Worm (Caenorhabditis elegans) whole organism, L4/young adult: ENCODE measurements around the gene srv-28.
"Not testable (repeated sequence)": the region's sequence is repeated elsewhere in the genome, so short reads cannot be mapped to it uniquely, and the experiment has no call there.

ENCODE experiments used
- W03F9.2 ChIP-seq: fragments of 150-350 bp; optimal IDR thresholded peaks from 2 replicates; lab custom pipeline; 2014; ENCODE audit warnings: missing biosample characterization, missing genetic modification characterization
- dao-5 ChIP-seq: sonication (generic microtip); optimal IDR thresholded peaks from 2 replicates; lab custom pipeline; 2016; ENCODE audit warnings: missing genotype, missing genetic modification characterization, moderate library complexity, missing compliant biosample characterization
- him-1 ChIP-seq: sonication (generic microtip); optimal IDR thresholded peaks from 2 replicates; lab custom pipeline; 2016; ENCODE audit warnings: missing genotype, missing genetic modification reagents, missing genetic modification characterization, missing compliant biosample characterization

Gene srv-28

DNA sequence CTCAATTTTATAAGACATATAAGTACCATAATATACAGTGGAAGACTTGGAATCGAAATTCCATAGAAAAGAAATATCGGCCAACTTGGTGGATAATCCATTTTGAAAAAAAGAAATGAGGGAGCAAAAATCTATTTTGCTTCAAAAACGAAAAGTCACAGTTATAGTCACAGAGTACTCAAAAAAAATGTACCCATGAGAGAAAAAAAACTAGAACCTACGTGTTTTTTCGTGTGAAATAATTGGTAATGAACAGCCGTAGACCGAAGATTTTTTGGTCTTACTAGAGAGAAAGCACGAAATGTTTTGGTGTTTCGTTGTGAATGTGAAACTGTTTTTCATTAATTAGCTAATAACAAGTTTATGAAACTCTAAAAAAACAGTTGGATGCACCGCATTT lies 6.2 kb upstream of the srv-28 start, which contains the start of gene srv-30:
Gene srv-30, minus strand, starts transcription at position 101 of the 400 bp plus-strand sequence.
- TF ChIP-seq him-1 (tag; lab: Kevin White, UChicago) = no peak
- TF ChIP-seq W03F9.2 (tag; lab: Kevin White, UChicago) = no peak
- TF ChIP-seq dao-5 (tag; lab: Kevin White, UChicago) = no peak

DNA sequence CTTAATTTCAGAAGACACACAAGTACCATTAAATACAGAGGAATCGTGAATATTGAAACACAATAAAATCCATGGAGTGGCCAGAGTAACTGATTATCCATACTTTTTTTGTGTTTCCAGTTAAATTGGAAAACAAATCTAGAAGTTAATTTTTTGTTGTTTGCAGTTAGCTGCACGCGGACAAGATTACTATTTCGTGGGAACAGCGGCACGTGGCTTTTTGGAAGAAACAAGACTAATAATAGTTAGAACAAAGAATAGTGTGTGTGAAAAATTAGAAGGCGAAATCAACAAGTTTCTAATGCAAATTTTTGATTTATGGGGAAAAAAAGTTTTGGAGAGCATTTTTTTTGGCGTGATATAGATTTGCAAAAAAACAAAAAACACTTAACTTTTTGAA lies 3.4 kb upstream of the srv-28 start, which contains the start of gene srv-29:
Gene srv-29, minus strand, starts transcription at position 101 of the 400 bp plus-strand sequence.
- no peak for TF ChIP-seq W03F9.2 (tag; lab: Kevin White, UChicago)

DNA sequence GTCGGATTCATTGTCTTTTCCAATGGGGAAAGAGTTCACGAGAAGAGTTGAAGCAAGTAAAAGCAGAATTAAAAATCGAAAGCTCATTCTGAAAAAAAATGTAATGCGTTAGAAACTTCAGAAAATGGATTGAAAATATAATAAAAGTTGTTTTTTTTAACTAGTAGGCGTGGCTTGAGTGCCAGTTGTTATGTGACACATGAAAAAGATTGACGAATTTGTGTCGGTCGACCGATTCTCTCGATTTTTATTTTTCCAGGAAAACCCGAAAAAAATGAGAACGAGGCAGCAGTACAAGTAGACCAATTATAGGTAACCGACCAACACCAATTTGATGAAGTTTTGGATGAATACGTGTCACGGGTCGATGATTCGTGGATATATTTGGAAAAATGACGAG lies 3.4 kb downstream of the srv-28 start, which contains the start of gene nlp-16:
Gene nlp-16, minus strand, starts transcription at position 101 of the 400 bp plus-strand sequence.
- TF ChIP-seq him-1 (tag; lab: Kevin White, UChicago) (no peak), W03F9.2 (tag; lab: Kevin White, UChicago) (no peak), dao-5 (tag; lab: Kevin White, UChicago) (no peak)

DNA sequence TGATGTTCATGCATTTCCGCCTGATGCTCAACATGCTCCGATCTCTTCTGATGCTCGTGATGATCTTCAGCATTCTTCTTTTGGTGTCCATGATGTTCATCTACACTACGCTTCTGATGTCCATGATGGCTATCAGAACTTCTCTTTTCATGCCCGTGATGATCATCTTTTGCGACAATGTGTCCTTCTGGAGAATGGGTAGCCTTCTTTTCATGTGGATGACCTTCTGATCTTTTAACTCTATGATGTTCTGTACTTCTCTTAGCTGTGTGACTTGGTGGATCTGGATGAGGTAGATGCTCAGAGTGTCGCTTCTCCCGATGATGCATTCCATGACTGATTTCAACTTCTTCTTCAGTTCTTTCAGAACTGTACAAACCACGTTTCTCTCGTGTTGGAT lies 4.2 kb downstream of the srv-28 start:
- TF ChIP-seq dao-5 (tag; lab: Kevin White, UChicago) = no peak
- no peak for TF ChIP-seq him-1 (tag; lab: Kevin White, UChicago)
- no peak for TF ChIP-seq W03F9.2 (tag; lab: Kevin White, UChicago)

DNA sequence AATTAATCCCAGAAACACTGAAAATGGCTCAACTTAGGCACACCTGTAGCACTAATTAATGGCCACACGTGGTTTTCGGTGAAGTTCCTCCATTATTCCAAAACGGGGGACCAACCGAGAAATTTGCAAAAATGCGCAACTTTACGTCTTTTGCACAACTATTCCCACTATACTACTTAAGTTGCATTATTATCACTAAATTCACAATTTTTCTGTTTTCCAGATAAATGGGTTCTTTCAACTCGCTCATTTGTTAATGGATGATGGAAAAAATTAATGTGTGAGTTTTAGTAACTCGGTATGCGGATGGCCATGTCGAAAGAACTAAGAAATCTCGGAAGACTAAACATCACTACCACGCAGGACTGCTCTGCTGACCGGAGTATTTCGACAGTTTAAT lies 8.5 kb downstream of the srv-28 start, which contains the start of gene T13A10.64:
Gene T13A10.64, plus strand, starts transcription at position 301 of the 400 bp plus-strand sequence.
- TF ChIP-seq dao-5 (tag; lab: Kevin White, UChicago) = no peak

DNA sequence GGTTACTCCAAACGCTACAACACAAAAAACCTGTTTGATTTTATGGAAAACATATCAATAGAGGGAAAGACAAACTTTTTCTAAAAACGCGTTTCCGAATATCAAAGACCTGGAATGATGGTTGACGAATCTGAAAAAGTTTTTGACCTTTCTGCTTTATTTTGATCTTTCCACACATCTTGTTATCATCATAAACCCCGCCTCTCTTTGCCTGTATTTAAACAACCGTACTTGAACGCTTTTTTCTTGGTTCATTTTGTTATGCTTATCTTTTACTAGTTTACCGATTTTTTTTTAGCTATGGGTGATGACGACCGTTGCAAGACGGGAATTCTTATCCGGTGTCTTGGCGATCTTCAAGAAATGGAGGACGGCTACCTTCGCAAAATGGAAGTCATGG lies 10.1 kb downstream of the srv-28 start, which contains the start of gene T13A10.2:
Gene T13A10.2, plus strand, starts transcription at position 301 of the 400 bp plus-strand sequence.
- TF ChIP-seq him-1, W03F9.2, dao-5 (tag; lab: Kevin White, UChicago): not testable (repeated sequence)

DNA sequence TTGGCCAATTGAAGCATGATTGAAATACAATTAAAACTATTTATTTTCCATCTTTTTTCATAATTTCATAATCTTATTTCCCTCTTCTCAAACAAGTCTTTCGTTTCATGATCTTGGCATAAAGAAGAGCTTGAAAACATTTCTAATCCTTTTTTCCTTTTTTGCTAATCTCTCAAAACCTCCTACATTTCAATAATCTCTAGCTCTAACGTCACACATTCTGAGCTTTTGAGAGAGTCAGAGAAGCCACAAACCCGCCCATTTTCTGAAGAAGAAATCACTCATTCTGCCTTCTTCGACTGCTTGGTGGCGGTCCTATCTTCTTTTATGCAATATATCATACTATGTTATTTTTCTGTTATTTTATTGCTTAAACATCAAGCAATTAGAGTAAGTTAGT lies 13.6 kb downstream of the srv-28 start, which contains the start of gene F58F9.1:
Gene F58F9.1, plus strand, starts transcription at position 251 of the 400 bp plus-strand sequence.
- TF ChIP-seq W03F9.2 (tag; lab: Kevin White, UChicago) = no peak
- no peak for TF ChIP-seq dao-5 (tag; lab: Kevin White, UChicago)
- TF ChIP-seq him-1 (tag; lab: Kevin White, UChicago) = no peak

DNA sequence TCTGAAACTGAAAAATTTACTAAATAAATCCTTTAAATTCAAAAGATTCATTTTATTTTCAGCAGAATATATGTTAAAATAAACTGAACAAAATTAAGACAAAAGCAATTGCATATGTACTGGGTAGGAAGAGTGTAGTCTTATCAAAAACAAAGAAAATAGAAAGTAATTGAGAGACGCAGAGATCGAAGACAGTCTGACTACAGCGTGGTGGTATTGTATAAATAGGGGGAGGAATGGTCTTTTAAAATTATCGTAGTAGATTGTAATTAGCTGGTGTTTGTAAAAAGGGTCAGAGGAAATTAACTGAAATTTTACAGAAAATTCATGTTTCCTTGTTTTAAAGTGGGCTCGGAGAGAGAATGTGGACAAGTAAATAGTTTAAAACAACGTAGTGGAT lies 14.7 kb downstream of the srv-28 start, which contains the start of gene acox-3:
Gene acox-3, minus strand, starts transcription at position 7 of the 400 bp plus-strand sequence.
- TF ChIP-seq him-1 (tag; lab: Kevin White, UChicago) (no peak), dao-5 (tag; lab: Kevin White, UChicago) (no peak), W03F9.2 (tag; lab: Kevin White, UChicago) (no peak)

DNA sequence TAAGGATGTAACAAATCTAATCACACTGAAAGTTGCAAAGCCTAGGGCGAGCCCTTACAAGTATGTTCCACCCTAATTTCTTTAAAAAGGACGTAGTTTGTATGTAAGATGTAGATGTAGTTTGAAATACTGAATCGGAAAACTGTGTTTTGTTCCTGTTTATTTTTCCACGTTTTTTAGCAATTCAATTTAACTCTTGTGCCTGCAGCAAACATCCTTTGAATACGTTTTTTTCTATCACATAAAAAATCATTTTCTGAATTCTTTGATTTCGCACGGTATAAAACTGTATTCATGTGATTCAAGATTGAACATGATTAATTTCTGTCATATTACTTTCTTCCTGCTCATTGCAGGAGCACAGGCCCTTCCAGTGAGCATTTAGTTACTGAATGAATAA lies 23.2 kb downstream of the srv-28 start, which contains the start of gene F58F9.9:
Gene F58F9.9, plus strand, starts transcription at position 301 of the 400 bp plus-strand sequence.
- no peak for TF ChIP-seq dao-5 (tag; lab: Kevin White, UChicago)
- no peak for TF ChIP-seq him-1 (tag; lab: Kevin White, UChicago)
- no peak for TF ChIP-seq W03F9.2 (tag; lab: Kevin White, UChicago)

DNA sequence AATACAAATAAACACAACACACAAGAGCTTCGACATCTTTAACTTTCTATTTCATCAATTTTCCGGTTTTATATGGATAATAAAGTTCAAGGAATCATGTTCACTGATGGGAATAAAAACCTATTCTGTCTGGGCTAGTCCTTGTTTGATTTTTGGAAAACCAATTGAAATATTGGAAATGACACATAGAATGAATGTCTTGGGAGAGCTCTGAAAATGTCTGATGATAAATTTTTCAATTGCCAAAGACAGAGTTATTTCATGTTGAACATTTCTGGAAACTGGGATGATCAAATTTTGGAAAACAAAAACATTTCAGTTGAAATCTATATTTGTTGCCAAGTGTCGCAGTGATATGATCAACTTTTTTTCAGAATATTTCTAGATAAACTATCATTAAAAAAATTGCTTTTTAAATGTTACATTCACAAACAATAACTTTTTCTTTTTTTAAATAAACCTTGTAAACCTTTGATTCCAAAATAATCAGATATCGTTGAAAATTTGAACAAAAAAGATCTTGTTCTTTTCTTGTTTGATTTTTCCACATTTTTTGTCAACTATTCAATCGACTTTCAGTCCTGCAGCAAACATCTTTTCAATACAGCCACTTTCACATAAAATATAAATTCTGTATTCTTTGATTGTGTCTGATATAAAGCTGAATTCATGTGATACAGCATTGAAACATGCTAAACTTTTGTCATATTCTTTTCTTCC lies 25.5 kb downstream of the srv-28 start, which contains the start of the genes F58F9.6 and F58F9.8:
Gene F58F9.6, minus strand, starts transcription at position 101 of the 720 bp plus-strand sequence.
Gene F58F9.8, plus strand, starts transcription at position 670 of the 720 bp plus-strand sequence.
- TF ChIP-seq W03F9.2 (tag; lab: Kevin White, UChicago) = no peak
- no peak for TF ChIP-seq him-1 (tag; lab: Kevin White, UChicago)
- TF ChIP-seq dao-5 (tag; lab: Kevin White, UChicago) = no peak

DNA sequence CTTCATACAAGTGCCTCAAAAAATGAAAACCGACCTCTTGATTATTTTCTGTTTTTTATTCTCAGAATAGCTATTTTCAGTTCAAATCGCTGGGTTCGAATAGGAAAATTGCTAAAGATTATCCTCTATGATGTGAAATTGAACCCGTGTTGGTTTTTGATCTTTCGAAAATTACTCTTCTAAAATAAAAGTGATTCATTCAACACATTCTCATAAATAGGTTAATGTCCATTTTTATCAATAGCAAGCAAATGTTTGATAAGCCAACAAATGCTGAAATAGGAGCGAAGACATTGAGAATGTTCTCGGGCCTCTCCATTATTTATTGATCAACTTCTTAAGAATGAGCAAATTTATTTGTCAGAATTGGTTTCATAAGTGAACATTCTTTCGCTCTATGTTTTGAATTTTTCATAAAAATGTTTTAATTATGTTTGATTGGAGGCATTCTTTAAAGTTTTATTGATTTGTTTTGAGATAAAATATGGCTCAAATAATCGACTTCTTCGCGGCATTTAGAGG lies 30.3 kb downstream of the srv-28 start, which contains the start of gene F58F9.3:
Gene F58F9.3, plus strand, starts transcription at position 472 of the 522 bp plus-strand sequence.
- no peak for TF ChIP-seq dao-5 (tag; lab: Kevin White, UChicago)

DNA sequence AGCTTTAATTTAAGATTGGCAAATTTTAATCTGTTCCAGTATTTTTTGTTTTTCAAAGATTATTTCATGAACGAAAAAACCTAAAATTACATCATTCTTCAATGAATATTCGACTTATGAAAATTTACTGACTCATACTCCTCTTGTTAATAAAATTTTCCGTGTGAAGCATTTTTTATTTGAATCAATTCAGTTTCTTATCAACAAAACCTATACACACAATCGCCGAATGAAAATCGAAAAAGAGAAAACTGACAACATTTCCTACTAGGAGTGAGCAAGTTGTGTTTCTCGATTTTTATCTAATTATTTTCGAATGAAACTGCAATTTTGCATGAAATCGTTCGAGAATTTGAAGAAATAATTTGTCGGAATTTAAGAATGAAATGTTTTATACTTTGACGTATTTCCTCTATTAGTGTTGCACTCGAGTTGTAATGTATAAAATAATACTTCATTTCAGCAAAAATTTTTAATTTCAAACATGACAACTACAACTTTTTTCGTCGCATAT lies 32.5 kb downstream of the srv-28 start, which contains the start of gene F58F9.4:
Gene F58F9.4, plus strand, starts transcription at position 464 of the 514 bp plus-strand sequence.
- no peak for TF ChIP-seq dao-5 (tag; lab: Kevin White, UChicago)
- no peak for TF ChIP-seq W03F9.2 (tag; lab: Kevin White, UChicago)
- no peak for TF ChIP-seq him-1 (tag; lab: Kevin White, UChicago)

DNA sequence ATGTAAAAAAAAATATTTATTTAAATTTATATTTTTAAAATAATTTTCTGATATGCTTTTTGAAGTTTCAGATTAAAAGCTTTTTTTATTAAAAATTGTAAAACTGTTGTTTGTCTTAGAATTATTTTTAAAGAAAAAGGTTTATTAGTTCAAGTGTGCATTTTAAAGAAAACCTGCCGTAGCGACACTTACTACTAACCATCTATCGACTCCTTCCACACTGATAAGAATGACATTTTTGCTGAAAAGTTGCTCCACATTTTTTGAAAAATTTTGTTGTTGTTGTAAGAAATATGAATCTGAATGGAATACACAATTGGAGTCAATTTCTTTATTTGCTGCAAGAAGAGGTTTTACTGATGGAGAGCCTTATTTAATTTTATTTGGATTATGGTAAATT lies 35.2 kb downstream of the srv-28 start, which contains the start of gene C49A9.1:
Gene C49A9.1, plus strand, starts transcription at position 217 of the 400 bp plus-strand sequence.
- TF ChIP-seq him-1 (tag; lab: Kevin White, UChicago) = no peak
- no peak for TF ChIP-seq W03F9.2 (tag; lab: Kevin White, UChicago)
- TF ChIP-seq dao-5 (tag; lab: Kevin White, UChicago) = no peak
